Fruit fly (Drosophila melanogaster) whole organism, prepupa: Measurements from ENCODE around the gene CG18765.

Experiments used
- Blimp-1 ChIP-seq: fragments of 200-800 bp; sonication (Bioruptor generic); optimal IDR thresholded peaks from 3 replicates; lab custom pipeline; 2017; ENCODE audit warnings: missing biosample characterization, missing genetic modification characterization, mild to moderate bottlenecking, moderate library complexity, missing genetic modification reagents
- CG10631 ChIP-seq: fragments of 200-800 bp; sonication (Bioruptor generic); optimal IDR thresholded peaks from 2 replicates; lab custom pipeline; 2016; ENCODE audit warnings: missing biosample characterization, missing genetic modification characterization
- CG11294 ChIP-seq: fragments of 200-800 bp; sonication (Bioruptor generic); IDR thresholded peaks from 2 replicates; pipeline ENCODE4 v1.3.6; 2022; ENCODE audit warnings: missing biosample characterization, missing genetic modification characterization
- CG11762 ChIP-seq: fragments of 200-800 bp; sonication (Bioruptor generic); optimal IDR thresholded peaks from 3 replicates; lab custom pipeline; 2016; ENCODE audit warnings: missing biosample characterization, missing genetic modification characterization; ENCODE audit not compliant: insufficient read depth
- CG11902 ChIP-seq: fragments of 200-800 bp; sonication (Bioruptor generic); optimal IDR thresholded peaks from 3 replicates; lab custom pipeline; 2016; ENCODE audit warnings: missing biosample characterization, missing genetic modification characterization
- CG1621 ChIP-seq: fragments of 200-800 bp; sonication (Bioruptor generic); optimal IDR thresholded peaks from 3 replicates; lab custom pipeline; 2018; ENCODE audit warnings: missing biosample characterization, mild to moderate bottlenecking, missing genetic modification characterization
- CG16779 ChIP-seq: fragments of 200-800 bp; sonication (Bioruptor generic); optimal IDR thresholded peaks from 3 replicates; lab custom pipeline; 2017; ENCODE audit warnings: missing biosample characterization, mild to moderate bottlenecking, missing genetic modification characterization
- CG3032 ChIP-seq: fragments of 200-800 bp; optimal IDR thresholded peaks from 2 replicates; lab custom pipeline; 2019; ENCODE audit warnings: missing biosample characterization, mild to moderate bottlenecking, missing genetic modification characterization, moderate library complexity
- CG32006 ChIP-seq: fragments of 200-800 bp; sonication (Bioruptor generic); optimal IDR thresholded peaks from 3 replicates; lab custom pipeline; 2017; ENCODE audit warnings: missing biosample characterization, mild to moderate bottlenecking, missing genetic modification characterization
- CG34406 ChIP-seq: fragments of 200-800 bp; sonication (Bioruptor generic); optimal IDR thresholded peaks from 3 replicates; lab custom pipeline; 2016; ENCODE audit warnings: missing biosample characterization, missing genetic modification characterization
- CG3919 ChIP-seq: fragments of 200-800 bp; sonication (Bioruptor generic); optimal IDR thresholded peaks from 3 replicates; lab custom pipeline; 2016; ENCODE audit warnings: missing biosample characterization, missing genetic modification characterization
- CG6163 ChIP-seq: fragments of 200-800 bp; sonication (Bioruptor generic); IDR thresholded peaks from 3 replicates; pipeline ENCODE4 v1.3.6; 2022; ENCODE audit warnings: missing biosample characterization, missing genetic modification characterization
- CG6276 ChIP-seq: fragments of 200-800 bp; sonication (Bioruptor generic); optimal IDR thresholded peaks from 2 replicates; lab custom pipeline; 2017; ENCODE audit warnings: missing biosample characterization, mild to moderate bottlenecking, missing genetic modification characterization
- CG6792 ChIP-seq: fragments of 200-800 bp; sonication (Bioruptor generic); optimal IDR thresholded peaks from 3 replicates; lab custom pipeline; 2016; ENCODE audit warnings: missing biosample characterization, missing genetic modification characterization
- CG6808 ChIP-seq: fragments of 200-800 bp; sonication (Bioruptor generic); optimal IDR thresholded peaks from 3 replicates; lab custom pipeline; 2017; ENCODE audit warnings: missing biosample characterization, missing genetic modification characterization, mild to moderate bottlenecking, moderate library complexity, missing genetic modification reagents
- CG7368 ChIP-seq: fragments of 200-800 bp; sonication (Bioruptor generic); optimal IDR thresholded peaks from 3 replicates; lab custom pipeline; 2016; ENCODE audit warnings: missing biosample characterization, missing genetic modification characterization
- CG8319 ChIP-seq: fragments of 200-800 bp; sonication (Bioruptor generic); optimal IDR thresholded peaks from 3 replicates; lab custom pipeline; 2016; ENCODE audit warnings: missing biosample characterization, missing genetic modification characterization
- CG9139 ChIP-seq: fragments of 200-800 bp; sonication (Bioruptor generic); optimal IDR thresholded peaks from 3 replicates; lab custom pipeline; 2017; ENCODE audit warnings: missing biosample characterization, mild to moderate bottlenecking, missing genetic modification characterization
- Eip75B ChIP-seq: fragments of 200-800 bp; sonication (Bioruptor generic); optimal IDR thresholded peaks from 3 replicates; lab custom pipeline; 2016; ENCODE audit warnings: missing biosample characterization, missing genetic modification characterization
- Eip78C ChIP-seq: fragments of 200-800 bp; sonication (Bioruptor generic); peaks from one replicate; lab custom pipeline; 2016; ENCODE audit warnings: missing biosample characterization, missing genetic modification characterization
- Eip93F ChIP-seq: fragments of 200-800 bp; sonication (Bioruptor generic); optimal IDR thresholded peaks from 2 replicates; lab custom pipeline; 2016; ENCODE audit warnings: missing biosample characterization, mild to moderate bottlenecking, missing genetic modification characterization
- Ets21C ChIP-seq: fragments of 200-800 bp; sonication (Bioruptor generic); optimal IDR thresholded peaks from 3 replicates; lab custom pipeline; 2016; ENCODE audit warnings: missing biosample characterization, missing genetic modification characterization
- Ets96B ChIP-seq: fragments of 200-800 bp; optimal IDR thresholded peaks from 2 replicates; lab custom pipeline; 2019; ENCODE audit warnings: missing biosample characterization, mild to moderate bottlenecking, missing genetic modification characterization, moderate library complexity
- Hr38 ChIP-seq: sonication (Bioruptor generic); optimal IDR thresholded peaks from 2 replicates; lab custom pipeline; 2016; ENCODE audit warnings: missing biosample characterization, missing genetic modification characterization
- Hr39 ChIP-seq: fragments of 200-800 bp; sonication (Bioruptor generic); optimal IDR thresholded peaks from 2 replicates; lab custom pipeline; 2016; ENCODE audit warnings: missing biosample characterization, missing genetic modification characterization
- Hr4 ChIP-seq: fragments of 200-800 bp; sonication (Bioruptor generic); optimal IDR thresholded peaks from 3 replicates; lab custom pipeline; 2016; ENCODE audit warnings: missing biosample characterization, missing genetic modification characterization
- Lpt ChIP-seq: fragments of 200-800 bp; sonication (Bioruptor generic); optimal IDR thresholded peaks from 3 replicates; lab custom pipeline; 2016; ENCODE audit warnings: missing biosample characterization, missing genetic modification characterization
- Met ChIP-seq: fragments of 200-800 bp; sonication (Bioruptor generic); optimal IDR thresholded peaks from 3 replicates; lab custom pipeline; 2016; ENCODE audit warnings: missing biosample characterization, missing genetic modification characterization
- OdsH ChIP-seq: fragments of 200-800 bp; sonication (Bioruptor generic); optimal IDR thresholded peaks from 3 replicates; lab custom pipeline; 2016; ENCODE audit warnings: missing biosample characterization, missing genetic modification characterization
- Smox ChIP-seq: fragments of 200-800 bp; sonication (Bioruptor generic); optimal IDR thresholded peaks from 3 replicates; lab custom pipeline; 2016; ENCODE audit warnings: missing biosample characterization, missing genetic modification characterization
- Sox102F ChIP-seq: fragments of 200-800 bp; sonication (Bioruptor generic); optimal IDR thresholded peaks from 2 replicates; lab custom pipeline; 2016; ENCODE audit warnings: missing biosample characterization, mild to moderate bottlenecking, missing genetic modification characterization
- Sox15 ChIP-seq: fragments of 200-800 bp; sonication (Bioruptor generic); optimal IDR thresholded peaks from 3 replicates; lab custom pipeline; 2016; ENCODE audit warnings: missing biosample characterization, missing genetic modification characterization
- achi ChIP-seq: fragments of 200-800 bp; sonication (Bioruptor generic); optimal IDR thresholded peaks from 3 replicates; lab custom pipeline; 2016; ENCODE audit warnings: missing biosample characterization, missing genetic modification characterization
- cyc ChIP-seq: fragments of 200-800 bp; sonication (Bioruptor generic); optimal IDR thresholded peaks from 3 replicates; lab custom pipeline; 2016; ENCODE audit warnings: missing biosample characterization, missing genetic modification characterization
- dac ChIP-seq: fragments of 200-800 bp; sonication (Bioruptor generic); optimal IDR thresholded peaks from 2 replicates; lab custom pipeline; 2017; ENCODE audit warnings: missing biosample characterization, mild to moderate bottlenecking, missing genetic modification characterization
- dsx ChIP-seq: fragments of 200-800 bp; optimal IDR thresholded peaks from 3 replicates; lab custom pipeline; 2019; ENCODE audit warnings: missing biosample characterization, mild to moderate bottlenecking, missing genetic modification characterization, moderate library complexity; ENCODE audit not compliant: poor library complexity, severe bottlenecking
- eg ChIP-seq: fragments of 200-800 bp; sonication (Bioruptor generic); IDR thresholded peaks from 3 replicates; pipeline ENCODE4 v1.3.6; 2022; ENCODE audit warnings: missing biosample characterization, missing genetic modification characterization
- esn ChIP-seq: fragments of 200-800 bp; sonication (Bioruptor generic); optimal IDR thresholded peaks from 2 replicates; lab custom pipeline; 2016; ENCODE audit warnings: missing biosample characterization, mild to moderate bottlenecking, missing genetic modification characterization, moderate library complexity
- fd59A ChIP-seq: fragments of 200-800 bp; sonication (Bioruptor generic); optimal IDR thresholded peaks from 2 replicates; lab custom pipeline; 2017; ENCODE audit warnings: missing biosample characterization, mild to moderate bottlenecking, missing genetic modification characterization, missing genetic modification reagents
- fd85E ChIP-seq: fragments of 200-800 bp; sonication (Bioruptor generic); optimal IDR thresholded peaks from 3 replicates; lab custom pipeline; 2016; ENCODE audit warnings: missing biosample characterization, missing genetic modification characterization
- lz ChIP-seq: fragments of 200-800 bp; sonication (Bioruptor generic); optimal IDR thresholded peaks from 3 replicates; lab custom pipeline; 2016; ENCODE audit warnings: missing biosample characterization, missing genetic modification characterization
- net ChIP-seq: fragments of 200-800 bp; sonication (Bioruptor generic); optimal IDR thresholded peaks from 3 replicates; lab custom pipeline; 2016; ENCODE audit warnings: missing biosample characterization, missing genetic modification characterization
- pdm3 ChIP-seq: fragments of 200-800 bp; sonication (Bioruptor generic); optimal IDR thresholded peaks from 3 replicates; lab custom pipeline; 2016; ENCODE audit warnings: missing biosample characterization, missing genetic modification characterization
- spab ChIP-seq: fragments of 200-800 bp; sonication (Bioruptor generic); optimal IDR thresholded peaks from 2 replicates; lab custom pipeline; 2017; ENCODE audit warnings: missing biosample characterization, mild to moderate bottlenecking, missing genetic modification characterization, missing genetic modification reagents
- vri ChIP-seq: fragments of 200-800 bp; sonication (Bioruptor generic); optimal IDR thresholded peaks from 3 replicates; lab custom pipeline; 2016; ENCODE audit warnings: missing biosample characterization, mild to moderate bottlenecking, missing genetic modification characterization

Gene CG18765

dm6 chr3R:11656614-11657216, 34.9 kb downstream of the CG18765 start (continued):
- peak; percentile 95 for TF ChIP-seq fd85E (GFP tag; lab: Kevin White, UChicago)
- peak; percentile 99 for TF ChIP-seq lz
- TF ChIP-seq esn: peak; percentile 99
- TF ChIP-seq cyc (GFP tag; lab: Kevin White, UChicago): peak; percentile 98
- TF ChIP-seq achi (GFP tag; lab: Kevin White, UChicago): peak; percentile 99
- TF ChIP-seq Ets21C (GFP tag; lab: Kevin White, UChicago): peak; percentile 97
- TF ChIP-seq Met: peak; percentile 99
- peak; percentile 99 for TF ChIP-seq fd59A
- peak; percentile 99 for TF ChIP-seq pdm3 (GFP tag; lab: Kevin White, UChicago)
- TF ChIP-seq CG1621: peak; percentile 98
- peak; percentile 99 for TF ChIP-seq CG6276
- TF ChIP-seq CG11762 (GFP tag; lab: Kevin White, UChicago): peak; percentile 98
- TF ChIP-seq CG10631 (GFP tag; lab: Kevin White, UChicago): peak; percentile 99
- peak; percentile 83 for TF ChIP-seq Hr38
- peak; percentile 98 for TF ChIP-seq CG11902 (GFP tag; lab: Kevin White, UChicago)
- TF ChIP-seq Sox15 (GFP tag; lab: Kevin White, UChicago): peak; percentile 98
- TF ChIP-seq CG34406 (GFP tag; lab: Kevin White, UChicago): peak; percentile 98
- peak; percentile 99 for TF ChIP-seq Lpt (GFP tag; lab: Kevin White, UChicago)
- TF ChIP-seq dsx (GFP tag; lab: Kevin White, UChicago): peak; percentile 98
- TF ChIP-seq CG8319: peak; percentile 98
- TF ChIP-seq dac (GFP tag; lab: Kevin White, UChicago): peak; percentile 97
- TF ChIP-seq Eip78C: peak; percentile 100

DNA sequence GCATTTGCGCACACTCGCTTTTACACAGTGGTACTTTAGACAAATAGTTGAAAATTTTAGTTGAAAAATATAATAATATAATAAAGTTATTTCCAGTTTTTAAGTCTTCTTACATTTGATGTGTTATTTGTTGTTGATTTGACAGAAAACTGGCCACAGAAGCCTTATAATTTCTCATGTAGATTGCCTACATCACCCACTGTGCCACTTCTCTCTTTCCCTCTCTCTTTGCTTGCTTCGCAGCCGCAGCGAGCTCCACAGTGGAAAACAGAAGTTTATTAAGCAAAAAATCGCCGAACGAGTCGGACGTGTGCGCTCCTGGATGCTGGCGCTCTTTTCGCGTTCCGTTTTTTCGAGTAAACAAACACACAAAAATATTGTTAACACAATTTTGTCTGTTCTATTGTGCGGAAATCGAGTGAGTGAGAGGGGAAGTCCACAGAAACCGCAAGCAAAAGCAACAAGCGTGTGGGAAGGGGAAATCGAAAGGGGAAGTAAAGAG, 35.7 kb downstream of the CG18765 start, which contains the start of gene CG42327:
Gene CG42327 (plus strand): TSS at position 277 of the 502 bp plus-strand sequence.
- TF ChIP-seq CG10631 (GFP tag; lab: Kevin White, UChicago) (peak; percentile 97), CG34406 (GFP tag; lab: Kevin White, UChicago) (peak; percentile 96), CG9139 (GFP tag; lab: Kevin White, UChicago) (peak; percentile 78), CG6163 (GFP tag; lab: Robert Waterston, UW) (peak; percentile 99), Eip78C (peak; percentile 99), vri (peak; percentile 93), CG11762 (GFP tag; lab: Kevin White, UChicago) (peak; percentile 94), CG3032 (tag; lab: Kevin White, UChicago) (peak; percentile 88), Sox15 (GFP tag; lab: Kevin White, UChicago) (peak; percentile 80), dac (GFP tag; lab: Kevin White, UChicago) (peak; percentile 97), spab (GFP tag; lab: Kevin White, UChicago) (peak; percentile 90), Met (peak; percentile 94), CG6808 (GFP tag; lab: Kevin White, UChicago) (peak; percentile 83), Eip93F (GFP tag; lab: Kevin White, UChicago) (peak; percentile 91), Lpt (GFP tag; lab: Kevin White, UChicago) (peak; percentile 98), Hr38 (no peak), Hr4 (GFP tag; lab: Kevin White, UChicago) (peak; percentile 97), CG7368 (GFP tag; lab: Kevin White, UChicago) (peak; percentile 95), Ets96B (tag; lab: Kevin White, UChicago) (peak; percentile 94), CG11902 (GFP tag; lab: Kevin White, UChicago) (peak; percentile 81), CG6792 (GFP tag; lab: Kevin White, UChicago) (peak; percentile 95), OdsH (GFP tag; lab: Kevin White, UChicago) (peak; percentile 98), eg (peak; percentile 98), CG16779 (peak; percentile 92), Smox (GFP tag; lab: Kevin White, UChicago) (peak; percentile 93), Eip75B (GFP tag; lab: Kevin White, UChicago) (peak; percentile 94), CG11294 (GFP tag; lab: Robert Waterston, UW) (peak; percentile 90), CG1621 (peak; percentile 86), Ets21C (GFP tag; lab: Kevin White, UChicago) (peak; percentile 87), dsx (GFP tag; lab: Kevin White, UChicago) (peak; percentile 87), pdm3 (GFP tag; lab: Kevin White, UChicago) (peak; percentile 95), Blimp-1 (GFP tag; lab: Kevin White, UChicago) (peak; percentile 96), lz (peak; percentile 91), fd59A (peak; percentile 83), Sox102F (GFP tag; lab: Kevin White, UChicago) (peak; percentile 96), cyc (GFP tag; lab: Kevin White, UChicago) (peak; percentile 90), CG3919 (GFP tag; lab: Kevin White, UChicago) (peak; percentile 97), CG32006 (peak; percentile 98), net (GFP tag; lab: Kevin White, UChicago) (peak; percentile 98), CG8319 (peak; percentile 85), Hr39 (GFP tag; lab: Kevin White, UChicago) (peak; percentile 86)
